Worm (Caenorhabditis elegans) whole organism, L1 larva: ENCODE results near the gene Y47D7A.3.

Experiments
- C16A3.4 ChIP-seq: fragments of 150-350 bp; optimal IDR thresholded peaks from 2 replicates; lab custom pipeline; 2014; ENCODE audit warnings: missing biosample characterization, missing genetic modification characterization
- F16B12.6 ChIP-seq: fragments of 150-350 bp; optimal IDR thresholded peaks from 2 replicates; lab custom pipeline; 2014; ENCODE audit warnings: missing biosample characterization, missing genetic modification characterization
- aha-1 ChIP-seq: fragments of 150-350 bp; optimal IDR thresholded peaks from 2 replicates; lab custom pipeline; 2014; ENCODE audit warnings: missing biosample characterization, missing genetic modification characterization
- aly-2 ChIP-seq: fragments of 150-350 bp; optimal IDR thresholded peaks from 2 replicates; lab custom pipeline; 2014; ENCODE audit warnings: missing biosample characterization, missing genetic modification characterization
- ama-1 ChIP-seq: fragments of 150-350 bp; optimal IDR thresholded peaks from 2 replicates; lab custom pipeline; 2014
- blmp-1 ChIP-seq: fragments of 150-350 bp; optimal IDR thresholded peaks from 2 replicates; lab custom pipeline; 2014; ENCODE audit warnings: missing biosample characterization, missing genetic modification characterization
- ceh-8 ChIP-seq: fragments of 200-800 bp; sonication (Bioruptor generic); optimal IDR thresholded peaks from 2 replicates; lab custom pipeline; 2018; ENCODE audit warnings: mild to moderate bottlenecking, missing genetic modification characterization, moderate library complexity, missing compliant biosample characterization
- ceh-88 ChIP-seq: fragments of 200-800 bp; sonication (Bioruptor generic); IDR thresholded peaks from 2 replicates; pipeline ENCODE4 v1.3.6; 2022; ENCODE audit warnings: missing genetic modification characterization, missing compliant biosample characterization
- ceh-90 ChIP-seq: sonication (generic microtip); optimal IDR thresholded peaks from 2 replicates; lab custom pipeline; 2016; ENCODE audit warnings: missing genetic modification characterization, missing compliant biosample characterization
- ces-1 ChIP-seq: fragments of 150-350 bp; optimal IDR thresholded peaks from 2 replicates; lab custom pipeline; 2014; ENCODE audit warnings: missing biosample characterization, missing genetic modification reagents, missing genetic modification characterization
- efl-1 ChIP-seq, 4 experiments: fragments of 150-350 bp; optimal IDR thresholded peaks in 3 of 4; peaks in 1 of 4; 1 replicate in 1 of 4; 2 replicates in 3 of 4; lab custom pipeline; 2014; ENCODE audit warnings: missing biosample characterization in 2 of 4, missing genetic modification characterization in 2 of 4, missing genetic modification reagents in 2 of 4
- efl-3 ChIP-seq: fragments of 200-800 bp; sonication (Bioruptor generic); optimal IDR thresholded peaks from 2 replicates; lab custom pipeline; 2018; ENCODE audit warnings: mild to moderate bottlenecking, missing genetic modification characterization, missing compliant biosample characterization
- egl-27 ChIP-seq, 2 experiments: fragments of 150-350 bp in 1 of 2; sonication (generic microtip); optimal IDR thresholded peaks; 3 replicates each; lab custom pipeline; 2017 to 2018; ENCODE audit warnings: missing biosample characterization in 2 of 2, missing genetic modification characterization in 2 of 2, missing genetic modification reagents in 2 of 2
- fkh-10 ChIP-seq: sonication (generic microtip); optimal IDR thresholded peaks from 2 replicates; lab custom pipeline; 2017; ENCODE audit warnings: missing biosample characterization, missing genetic modification reagents, missing genetic modification characterization
- fkh-8 ChIP-seq: sonication (generic microtip); optimal IDR thresholded peaks from 2 replicates; lab custom pipeline; 2016; ENCODE audit warnings: mild to moderate bottlenecking, missing genetic modification characterization, missing compliant biosample characterization
- grh-1 ChIP-seq: fragments of 200-800 bp; sonication (Bioruptor generic); IDR thresholded peaks from 2 replicates; pipeline ENCODE4 v1.3.6; 2022; ENCODE audit warnings: missing genetic modification reagents, missing genetic modification characterization, missing compliant biosample characterization
- hlh-17 ChIP-seq: fragments of 200-800 bp; sonication (Bioruptor generic); optimal IDR thresholded peaks from 2 replicates; lab custom pipeline; 2018; ENCODE audit warnings: missing genetic modification characterization, mild to moderate bottlenecking, missing compliant biosample characterization, moderate library complexity, borderline replicate concordance
- hlh-4 ChIP-seq: sonication (generic microtip); optimal IDR thresholded peaks from 2 replicates; lab custom pipeline; 2016; ENCODE audit warnings: mild to moderate bottlenecking, missing genetic modification characterization, missing compliant biosample characterization
- isw-1 ChIP-seq: fragments of 200-800 bp; sonication (Bioruptor generic); IDR thresholded peaks from 2 replicates; pipeline ENCODE4 v1.3.6; 2022; ENCODE audit warnings: missing genetic modification characterization, missing compliant biosample characterization
- lin-14 ChIP-seq: fragments of 200-800 bp; sonication (Bioruptor generic); optimal IDR thresholded peaks from 2 replicates; lab custom pipeline; 2018; ENCODE audit warnings: mild to moderate bottlenecking, missing genetic modification characterization, moderate library complexity, missing compliant biosample characterization
- lin-15B ChIP-seq: fragments of 150-350 bp; sonication (generic microtip); optimal IDR thresholded peaks from 3 replicates; lab custom pipeline; 2014; ENCODE audit warnings: missing biosample characterization, missing genetic modification characterization
- lin-39 ChIP-seq: fragments of 150-350 bp; optimal IDR thresholded peaks from 2 replicates; lab custom pipeline; 2014; ENCODE audit warnings: missing biosample characterization, missing genetic modification reagents, missing genetic modification characterization
- mab-9 ChIP-seq: fragments of 200-800 bp; sonication (Bioruptor generic); IDR thresholded peaks from 2 replicates; pipeline ENCODE4 v1.3.6; 2022; ENCODE audit warnings: missing genetic modification reagents, missing genetic modification characterization, missing compliant biosample characterization
- mdl-1 ChIP-seq, 2 experiments: fragments of 150-350 bp; optimal IDR thresholded peaks; 2 replicates each; lab custom pipeline; 2014 to 2017; ENCODE audit warnings: missing biosample characterization in 2 of 2, missing genetic modification characterization in 2 of 2, inconsistent platforms in 1 of 2
- nhr-11 ChIP-seq: fragments of 150-350 bp; optimal IDR thresholded peaks from 2 replicates; lab custom pipeline; 2014; ENCODE audit warnings: missing biosample characterization, missing genetic modification characterization
- nhr-20 ChIP-seq: sonication (generic microtip); optimal IDR thresholded peaks from 2 replicates; lab custom pipeline; 2016; ENCODE audit warnings: mild to moderate bottlenecking, missing genetic modification characterization, missing compliant biosample characterization
- nhr-47 ChIP-seq: sonication (generic microtip); optimal IDR thresholded peaks from 2 replicates; lab custom pipeline; 2016; ENCODE audit warnings: mild to moderate bottlenecking, missing genetic modification characterization, moderate library complexity, missing compliant biosample characterization
- nhr-77 ChIP-seq: fragments of 150-350 bp; optimal IDR thresholded peaks from 2 replicates; lab custom pipeline; 2014; ENCODE audit warnings: missing biosample characterization, missing genetic modification characterization
- nhr-84 ChIP-seq: sonication (generic microtip); optimal IDR thresholded peaks from 2 replicates; lab custom pipeline; 2017; ENCODE audit warnings: missing biosample characterization, missing genetic modification characterization
- pax-3 ChIP-seq: fragments of 200-800 bp; sonication (Bioruptor generic); optimal IDR thresholded peaks from 2 replicates; lab custom pipeline; 2018; ENCODE audit warnings: mild to moderate bottlenecking, missing genetic modification characterization, moderate library complexity, missing compliant biosample characterization
- skn-1 ChIP-seq: fragments of 150-350 bp; optimal IDR thresholded peaks from 2 replicates; lab custom pipeline; 2014; ENCODE audit warnings: missing biosample characterization, missing genetic modification characterization
- snu-23 ChIP-seq: sonication (generic microtip); optimal IDR thresholded peaks from 2 replicates; lab custom pipeline; 2016; ENCODE audit warnings: missing genetic modification characterization, missing compliant biosample characterization
- sptf-1 ChIP-seq: fragments of 150-350 bp; optimal IDR thresholded peaks from 2 replicates; lab custom pipeline; 2014; ENCODE audit warnings: missing biosample characterization, missing genetic modification characterization
- tbx-2 ChIP-seq: sonication (generic microtip); optimal IDR thresholded peaks from 2 replicates; lab custom pipeline; 2016; ENCODE audit warnings: missing genetic modification characterization, missing compliant biosample characterization
- tlp-1 ChIP-seq: fragments of 150-350 bp; optimal IDR thresholded peaks from 2 replicates; lab custom pipeline; 2014; ENCODE audit warnings: missing biosample characterization, missing genetic modification characterization
- vab-15 ChIP-seq: sonication (generic microtip); optimal IDR thresholded peaks from 2 replicates; lab custom pipeline; 2017; ENCODE audit warnings: missing genotype, mild to moderate bottlenecking, missing genetic modification characterization, missing compliant biosample characterization
- zip-4 ChIP-seq: fragments of 200-800 bp; sonication (Bioruptor generic); optimal IDR thresholded peaks from 2 replicates; lab custom pipeline; 2018; ENCODE audit warnings: mild to moderate bottlenecking, missing genetic modification characterization, moderate library complexity, missing compliant biosample characterization
- ztf-4 ChIP-seq: fragments of 150-350 bp; optimal IDR thresholded peaks from 2 replicates; lab custom pipeline; 2014; ENCODE audit warnings: missing biosample characterization, missing genetic modification characterization

The Y47D7A.3 gene

DNA sequence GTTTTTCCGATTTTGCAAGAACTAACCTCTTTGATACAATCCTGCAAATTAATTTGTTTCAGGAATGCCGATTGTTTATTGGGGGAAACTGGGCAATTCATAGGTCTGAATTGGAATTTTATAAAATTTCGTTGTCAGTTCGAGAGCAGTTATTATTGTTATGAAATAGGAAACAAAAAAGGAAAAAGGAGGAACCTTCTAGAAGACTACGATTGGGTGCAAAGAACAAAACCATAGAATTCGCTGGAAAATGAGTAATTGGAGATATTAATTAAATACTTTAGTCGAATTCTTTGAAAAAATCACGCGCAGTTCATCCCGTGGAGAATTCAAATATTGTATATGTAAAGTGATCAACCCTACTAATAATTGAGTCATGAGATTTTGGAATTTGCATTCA lies 23.3 kb upstream of the Y47D7A.3 start, which contains the start of gene F13A2.9:
TSS of gene F13A2.9 (minus strand) at position 101 of the 400 bp plus-strand sequence.
- TF ChIP-seq snu-23 (GFP tag; lab: Kevin White, UChicago) (no peak), ceh-8 (peak; percentile 74), fkh-8 (tag; lab: Kevin White, UChicago) (peak; percentile 8), ceh-90 (peak; percentile 27)
- TF ChIP-seq, all 84 proteins: peak for 3

DNA sequence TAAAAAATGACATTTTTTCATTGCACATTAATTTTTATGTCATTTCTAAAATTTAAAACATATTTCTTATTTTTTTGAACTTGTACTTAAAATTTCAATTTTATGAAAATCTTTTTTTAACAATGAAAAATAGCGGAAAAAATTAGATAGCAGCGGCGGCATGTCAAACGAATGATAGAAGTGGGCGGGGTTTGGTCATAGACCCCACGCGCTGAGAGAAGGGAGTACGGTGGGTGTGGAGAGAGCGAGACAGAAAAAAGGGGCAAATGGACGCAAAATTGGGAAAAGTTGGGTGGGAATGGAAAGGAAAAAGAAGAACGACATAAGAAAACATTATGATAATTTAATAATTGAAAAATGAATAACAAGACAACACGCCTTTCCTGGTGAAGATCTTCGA lies 22.8 kb upstream of the Y47D7A.3 start:
- TF ChIP-seq ama-1 (lab: Kevin White, UChicago) (no peak), hlh-17 (no peak), nhr-77 (tag; lab: Kevin White, UChicago) (no peak), mdl-1 (tag; optimal IDR thresholded peaks at IDR 0.05; lab: Kevin White, UChicago) (no peak), vab-15 (tag; lab: Kevin White, UChicago) (no peak), isw-1 (GFP tag; lab: Robert Waterston, UW) (no peak), hlh-4 (tag; lab: Kevin White, UChicago) (no peak), nhr-20 (tag; lab: Kevin White, UChicago) (no peak), pax-3 (tag; lab: Kevin White, UChicago) (no peak), sptf-1 (tag; lab: Kevin White, UChicago) (no peak), aha-1 (tag; lab: Kevin White, UChicago) (no peak), ceh-8 (no peak), tbx-2 (no peak)
- TF ChIP-seq, all 84 proteins: peak for 0

DNA sequence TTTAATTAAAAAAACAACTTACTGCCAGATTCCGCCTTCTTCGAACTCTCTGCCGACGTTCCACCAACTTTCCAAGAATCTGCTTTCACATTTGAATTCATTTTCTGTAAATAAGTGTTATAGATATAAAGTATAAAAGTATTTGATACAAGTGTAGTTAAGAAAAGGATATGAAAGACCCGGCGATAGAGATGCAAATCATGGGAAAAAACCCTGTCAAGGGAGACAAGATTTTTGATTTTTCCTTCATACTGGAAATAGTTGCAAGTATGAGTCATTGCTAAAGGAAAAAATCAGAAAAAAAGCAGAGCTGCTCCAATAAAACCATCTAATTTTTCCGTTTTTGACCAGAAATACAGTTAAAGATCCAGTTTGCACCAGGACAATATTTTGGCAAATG lies 14.5 kb upstream of the Y47D7A.3 start, which contains the start of gene F13A2.3:
TSS of gene F13A2.3 (minus strand) at position 101 of the 400 bp plus-strand sequence.
- no peak for TF ChIP-seq efl-3 (GFP tag; lab: Kevin White, UChicago)
- TF ChIP-seq F16B12.6 (tag; lab: Kevin White, UChicago) = no peak
- no peak for TF ChIP-seq tlp-1 (tag; lab: Kevin White, UChicago)
- TF ChIP-seq blmp-1 (tag; lab: Kevin White, UChicago) = no peak
- TF ChIP-seq nhr-47 (tag; lab: Kevin White, UChicago) = no peak
- no peak for TF ChIP-seq hlh-4 (tag; lab: Kevin White, UChicago)
- no peak for TF ChIP-seq aha-1 (tag; lab: Kevin White, UChicago)

DNA sequence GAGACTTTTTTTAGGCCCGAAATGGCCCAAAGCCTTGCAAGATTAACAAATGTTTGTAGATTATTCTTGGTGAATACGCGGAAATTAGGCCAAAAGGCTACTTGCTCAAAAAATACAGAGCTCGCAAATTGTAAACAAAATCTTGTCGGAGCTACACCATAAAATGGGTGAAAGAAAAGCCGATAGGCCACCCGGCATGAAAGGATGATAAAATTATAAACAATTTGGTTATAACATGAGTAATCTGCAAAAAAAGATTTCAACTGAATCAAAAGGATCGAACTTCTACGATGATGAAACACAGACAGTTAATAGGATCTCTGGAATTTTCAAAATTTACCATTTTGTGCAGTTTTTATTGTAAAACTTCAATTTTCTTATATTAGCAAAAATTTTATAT lies 12.6 kb upstream of the Y47D7A.3 start:
- no peak for TF ChIP-seq efl-1 (optimal IDR thresholded peaks at IDR 0.05; lab: Kevin White, UChicago)
- TF ChIP-seq efl-1 (GFP tag; optimal IDR thresholded peaks at IDR 0.05 in 1 of 2; lab: Kevin White, UChicago) = peak in 1 of 2 experiments; percentile 50
- TF ChIP-seq grh-1 (GFP tag; lab: Robert Waterston, UW) = no peak
- TF ChIP-seq lin-15B (tag; lab: Kevin White, UChicago) = no peak
- no peak for TF ChIP-seq ztf-4 (tag; lab: Kevin White, UChicago)

DNA sequence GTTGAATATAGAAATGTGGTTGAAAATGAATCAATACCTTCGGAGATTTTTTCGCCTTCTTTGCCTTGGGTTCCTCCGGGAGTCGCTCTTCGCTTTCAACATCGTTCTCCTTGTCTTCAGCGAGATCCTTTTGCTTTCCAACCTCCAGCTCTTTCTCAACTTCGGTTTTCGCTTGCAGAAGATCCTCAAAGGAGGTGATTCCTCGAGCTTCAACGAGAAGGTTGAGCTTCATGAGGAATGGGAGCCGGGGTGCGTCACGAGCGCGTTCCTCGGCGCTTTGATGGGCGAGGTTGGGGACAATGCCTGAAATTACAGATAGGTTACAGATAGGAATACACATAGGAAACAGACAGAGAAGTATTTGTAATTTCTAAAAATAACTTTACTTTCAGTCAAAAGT lies 11.9 kb upstream of the Y47D7A.3 start:
- no peak for TF ChIP-seq efl-1 (optimal IDR thresholded peaks at IDR 0.05; lab: Kevin White, UChicago)
- TF ChIP-seq efl-1 (GFP tag; optimal IDR thresholded peaks at IDR 0.05 in 1 of 2; lab: Kevin White, UChicago) = peak in 1 of 2 experiments; percentile 38
- no peak for TF ChIP-seq C16A3.4 (tag; lab: Kevin White, UChicago)
- TF ChIP-seq, all 84 proteins: peak for 1

DNA sequence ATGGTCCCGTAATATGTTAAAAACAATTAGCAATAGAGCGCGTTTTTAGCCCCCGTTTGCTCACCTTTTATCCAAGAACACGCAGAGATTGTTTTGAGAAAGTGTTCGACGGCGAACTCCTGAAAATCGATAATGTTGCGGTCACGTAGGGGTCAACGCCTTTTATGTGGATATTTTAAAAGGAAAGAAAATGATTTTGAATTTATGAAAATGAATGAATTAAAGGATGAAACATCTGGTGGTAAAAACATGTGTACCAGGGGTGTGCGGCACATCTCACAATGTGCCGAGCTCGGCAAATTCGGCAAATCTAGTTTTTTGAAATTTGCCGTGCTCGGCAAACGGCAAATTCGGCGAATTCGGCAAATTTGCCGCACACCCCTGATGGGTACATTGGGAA lies 10.6 kb upstream of the Y47D7A.3 start, which contains the start of gene F13A2.4:
TSS of gene F13A2.4 (minus strand) at position 101 of the 400 bp plus-strand sequence.
- TF ChIP-seq lin-39 (tag; lab: Kevin White, UChicago) (no peak), ama-1 (lab: Kevin White, UChicago) (no peak), nhr-11 (tag; lab: Kevin White, UChicago) (no peak), zip-4 (GFP tag; lab: Kevin White, UChicago) (no peak), lin-14 (GFP tag; lab: Kevin White, UChicago) (no peak), aly-2 (tag; lab: Kevin White, UChicago) (no peak), hlh-4 (tag; lab: Kevin White, UChicago) (no peak), mab-9 (GFP tag; lab: Robert Waterston, UW) (no peak), skn-1 (tag; lab: Kevin White, UChicago) (no peak), ceh-8 (no peak), nhr-84 (tag; lab: Kevin White, UChicago) (no peak), ces-1 (GFP tag; lab: Kevin White, UChicago) (no peak), isw-1 (GFP tag; lab: Robert Waterston, UW) (no peak), ceh-88 (GFP tag; lab: Robert Waterston, UW) (no peak), fkh-10 (GFP tag; lab: Kevin White, UChicago) (no peak), egl-27 (tag; optimal IDR thresholded peaks at IDR 0.05; lab: Kevin White, UChicago) (no peak)
- TF ChIP-seq, all 84 proteins: peak for 0
